Worm (Caenorhabditis elegans): ENCODE results near the gene C01C4.2.
A peak's percentile ranks its signal among the peaks of the same experiment; 100 is the strongest.

Gene C01C4.2

ce11 chrX:3696603-3697002, 18.3 kb upstream of the C01C4.2 start, which contains the start of gene C01C4.3:
TSS of gene C01C4.3 (plus strand) at chrX:3696903.
- TF ChIP-seq ceh-28 (tag; optimal IDR thresholded peaks at IDR 0.05) (no peak), tbx-2 (tag; optimal IDR thresholded peaks at IDR 0.05) (no peak), nhr-67 (tag; optimal IDR thresholded peaks at IDR 0.05) (no peak), elt-1 (tag; optimal IDR thresholded peaks at IDR 0.05) (no peak), nfya-1 (tag; optimal IDR thresholded peaks at IDR 0.05; ENCODE audit: insufficient read depth) (no peak), nhr-11 (tag; optimal IDR thresholded peaks at IDR 0.05) (no peak), lsy-12 (tag; optimal IDR thresholded peaks at IDR 0.05) (no peak), skn-1 (tag; optimal IDR thresholded peaks at IDR 0.05) (no peak), nhr-23 (tag; optimal IDR thresholded peaks at IDR 0.05) (no peak), unc-62 (GFP tag; optimal IDR thresholded peaks at IDR 0.05) (no peak), R02D3.7 (tag; optimal IDR thresholded peaks at IDR 0.05) (no peak), sea-2 (GFP tag; optimal IDR thresholded peaks at IDR 0.05) (no peak), mdl-1 (tag; optimal IDR thresholded peaks at IDR 0.05) (no peak), jun-1 (tag; optimal IDR thresholded peaks at IDR 0.05) (no peak), snpc-4 (tag; optimal IDR thresholded peaks at IDR 0.05) (no peak), fos-1 (tag; optimal IDR thresholded peaks at IDR 0.05) (no peak), mml-1 (tag; optimal IDR thresholded peaks at IDR 0.05) (no peak), lin-15B (tag; optimal IDR thresholded peaks at IDR 0.05) (no peak), elt-2 (tag; optimal IDR thresholded peaks at IDR 0.05) (no peak)

DNA sequence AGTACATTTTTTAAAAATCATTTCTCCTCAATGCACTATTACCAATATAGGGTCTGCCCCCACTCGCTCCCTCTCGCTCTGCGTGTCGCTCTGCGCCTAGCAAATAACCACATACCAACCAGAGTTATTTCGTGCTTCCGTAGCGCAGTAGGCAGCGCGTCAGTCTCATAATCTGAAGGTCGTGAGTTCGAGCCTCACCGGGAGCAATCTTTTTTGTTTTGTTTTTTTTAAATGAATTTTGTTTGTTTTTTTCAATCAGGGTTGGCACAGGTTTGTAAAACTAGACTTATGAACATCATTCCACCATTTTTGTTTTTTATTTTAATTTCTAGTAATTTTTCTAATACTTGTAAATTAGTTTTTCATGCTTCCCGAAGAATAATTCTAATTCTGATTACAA, 17.3 kb upstream of the C01C4.2 start:
- TF ChIP-seq nhr-43 (tag; optimal IDR thresholded peaks at IDR 0.05; ENCODE audit: poor library complexity, severe bottlenecking): peak; percentile 57
- peak; percentile 10 for TF ChIP-seq zag-1 (tag; optimal IDR thresholded peaks at IDR 0.05)
- peak; percentile 60 for TF ChIP-seq pha-4 (tag; optimal IDR thresholded peaks at IDR 0.05)
- no peak for TF ChIP-seq mml-1 (tag; optimal IDR thresholded peaks at IDR 0.05)
- TF ChIP-seq nhr-23 (tag; optimal IDR thresholded peaks at IDR 0.05): no peak
- TF ChIP-seq nhr-76 (tag; optimal IDR thresholded peaks at IDR 0.05): no peak
- TF ChIP-seq lin-39 (tag; optimal IDR thresholded peaks at IDR 0.05): peak; percentile 74
- TF ChIP-seq egl-5 (tag; optimal IDR thresholded peaks at IDR 0.05): no peak
- no peak for TF ChIP-seq ztf-4 (tag; optimal IDR thresholded peaks at IDR 0.05)
- no peak for TF ChIP-seq nhr-77 (tag; optimal IDR thresholded peaks at IDR 0.05)
- TF ChIP-seq hmg-11 (tag; optimal IDR thresholded peaks at IDR 0.05): peak; percentile 94
- TF ChIP-seq ceh-82 (tag; optimal IDR thresholded peaks at IDR 0.05): peak; percentile 51
- TF ChIP-seq pqm-1 (tag; optimal IDR thresholded peaks at IDR 0.05): peak; percentile 19
- TF ChIP-seq unc-39 (tag; optimal IDR thresholded peaks at IDR 0.05): no peak
- no peak for TF ChIP-seq ceh-28 (tag; optimal IDR thresholded peaks at IDR 0.05)
- peak; percentile 38 for TF ChIP-seq nfya-1 (tag; optimal IDR thresholded peaks at IDR 0.05; ENCODE audit: insufficient read depth)
- TF ChIP-seq lsy-12 (tag; optimal IDR thresholded peaks at IDR 0.05): peak; percentile 62
- peak; percentile 57 for TF ChIP-seq tbx-2 (tag; optimal IDR thresholded peaks at IDR 0.05)

- TF ChIP-seq egl-27 (tag; optimal IDR thresholded peaks at IDR 0.05) (no peak), skn-1 (tag; optimal IDR thresholded peaks at IDR 0.05) (no peak), hmg-11 (tag; optimal IDR thresholded peaks at IDR 0.05) (no peak), tbx-2 (tag; optimal IDR thresholded peaks at IDR 0.05) (no peak), nhr-25 (tag; optimal IDR thresholded peaks at IDR 0.05) (no peak), mml-1 (tag; optimal IDR thresholded peaks at IDR 0.05) (no peak), nhr-11 (tag; optimal IDR thresholded peaks at IDR 0.05) (no peak), ceh-16 (tag; optimal IDR thresholded peaks at IDR 0.05) (no peak), nhr-67 (tag; optimal IDR thresholded peaks at IDR 0.05) (no peak), ceh-82 (tag; optimal IDR thresholded peaks at IDR 0.05) (no peak), pha-4 (tag; optimal IDR thresholded peaks at IDR 0.05) (no peak), unc-39 (tag; optimal IDR thresholded peaks at IDR 0.05) (no peak), fkh-10 (GFP tag; optimal IDR thresholded peaks at IDR 0.05) (no peak), elt-1 (tag; optimal IDR thresholded peaks at IDR 0.05) (no peak), ztf-11 (tag; optimal IDR thresholded peaks at IDR 0.05) (no peak), lsy-12 (tag; optimal IDR thresholded peaks at IDR 0.05) (no peak), unc-62 (GFP tag; optimal IDR thresholded peaks at IDR 0.05) (no peak)
These were observed 13.0 kb upstream of the C01C4.2 start for ce11 chrX:3701861-3702260.

ce11 chrX:3705319-3705718, 9.6 kb upstream of the C01C4.2 start:
- TF ChIP-seq nhr-77 (tag; optimal IDR thresholded peaks at IDR 0.05) (no peak), skn-1 (tag; optimal IDR thresholded peaks at IDR 0.05) (no peak), snpc-4 (tag; optimal IDR thresholded peaks at IDR 0.05) (no peak), nhr-11 (tag; optimal IDR thresholded peaks at IDR 0.05) (no peak), nhr-237 (tag; optimal IDR thresholded peaks at IDR 0.05) (no peak), nfya-1 (tag; optimal IDR thresholded peaks at IDR 0.05; ENCODE audit: insufficient read depth) (no peak), lin-39 (tag; optimal IDR thresholded peaks at IDR 0.05) (peak; percentile 54)
